Fruit fly (Drosophila melanogaster): ENCODE data around the gene CG12105.

Gene CG12105

dm6 chr3L:1618116-1618727, 2.6 kb upstream of the CG12105 start, which contains the start of the genes CG13926, ABCB7 and CG33230 (continued):
- no peak for TF ChIP-seq CG8089 (GFP tag; optimal IDR thresholded peaks at IDR 0.05)
- peak; percentile 57 for TF ChIP-seq CG30403 (GFP tag; optimal IDR thresholded peaks at IDR 0.05)
- no peak for TF ChIP-seq CG10321 (GFP tag; IDR thresholded peaks at IDR 0.05)
- peak; percentile 6 for TF ChIP-seq CG9817 (tag; optimal IDR thresholded peaks at IDR 0.05)
- TF ChIP-seq CG2202 (tag; optimal IDR thresholded peaks at IDR 0.05) = no peak
- no peak for TF ChIP-seq CG2889 (GFP tag; IDR thresholded peaks at IDR 0.05)
- TF ChIP-seq PHDP (tag; optimal IDR thresholded peaks at IDR 0.05) = no peak
- 0 out of 2 replicates have a peak, but pooled peaks have one; percentile 36 for TF ChIP-seq Xrp1 (GFP tag; IDR thresholded peaks at IDR 0.05)
- TF ChIP-seq jing (GFP tag; optimal IDR thresholded peaks at IDR 0.05) = no peak
- no peak for TF ChIP-seq CG4404 (GFP tag; IDR thresholded peaks at IDR 0.05)
- no peak for TF ChIP-seq CG18764 (GFP tag; optimal IDR thresholded peaks at IDR 0.05)
- no peak for TF ChIP-seq CG2875 (GFP tag; optimal IDR thresholded peaks at IDR 0.05)
- no peak for TF ChIP-seq Asciz (GFP tag; optimal IDR thresholded peaks at IDR 0.05)
- peak; percentile 35 for TF ChIP-seq CG13775 (GFP tag; optimal IDR thresholded peaks at IDR 0.05)
- TF ChIP-seq CG16815 (GFP tag; optimal IDR thresholded peaks at IDR 0.05) = no peak
- peak; percentile 71 for TF ChIP-seq knrl (GFP tag; IDR thresholded peaks at IDR 0.05; ENCODE audit: partially characterized antibody)
- no peak for TF ChIP-seq CG6765 (GFP tag; optimal IDR thresholded peaks at IDR 0.05)
- TF ChIP-seq CG13123 (GFP tag; optimal IDR thresholded peaks at IDR 0.05) = no peak
- TF ChIP-seq prd (optimal IDR thresholded peaks at IDR 0.05) = no peak
- TF ChIP-seq prd (GFP tag; IDR thresholded peaks at IDR 0.05) = peak; percentile 20; the same call in 2 of the 3 replicates
- TF ChIP-seq nau (GFP tag; optimal IDR thresholded peaks at IDR 0.05) = no peak
- TF ChIP-seq CG13894 (tag; optimal IDR thresholded peaks at IDR 0.05) = no peak
- TF ChIP-seq ara (GFP tag; IDR thresholded peaks at IDR 0.05) = no peak
- TF ChIP-seq CG2116 (GFP tag; optimal IDR thresholded peaks at IDR 0.05) = peak; percentile 42
- TF ChIP-seq CG12942 (GFP tag; optimal IDR thresholded peaks at IDR 0.05) = no peak
- TF ChIP-seq CG4424 (GFP tag; optimal IDR thresholded peaks at IDR 0.05) = peak; percentile 44
- no peak for TF ChIP-seq mirr (GFP tag; optimal IDR thresholded peaks at IDR 0.05)
- no peak for TF ChIP-seq ken (GFP tag; IDR thresholded peaks at IDR 0.05)
- no peak for TF ChIP-seq CG11723 (GFP tag; optimal IDR thresholded peaks at IDR 0.05)
- peak; percentile 53; the same call in 1 of the 2 replicates for TF ChIP-seq CG9932 (GFP tag; IDR thresholded peaks at IDR 0.05)
- no peak for TF ChIP-seq danr (GFP tag; IDR thresholded peaks at IDR 0.05)
- peak; percentile 14 for TF ChIP-seq Dp (GFP tag; optimal IDR thresholded peaks at IDR 0.05)
- no peak for TF ChIP-seq zfh1 (GFP tag; IDR thresholded peaks at IDR 0.05)
- no peak for TF ChIP-seq CG9215 (GFP tag; IDR thresholded peaks at IDR 0.05)
- TF ChIP-seq rib (GFP tag; IDR thresholded peaks at IDR 0.05) = no peak
- TF ChIP-seq NK7.1 (GFP tag; optimal IDR thresholded peaks at IDR 0.05) = no peak
- peak; percentile 36 for TF ChIP-seq bab2 (GFP tag; optimal IDR thresholded peaks at IDR 0.05)
- no peak for TF ChIP-seq sqz (GFP tag; optimal IDR thresholded peaks at IDR 0.05)
- peak; percentile 46 for TF ChIP-seq Nf-YC (tag; optimal IDR thresholded peaks at IDR 0.05)
- TF ChIP-seq nom (GFP tag; optimal IDR thresholded peaks at IDR 0.05) = no peak
- no peak for TF ChIP-seq bigmax (GFP tag; optimal IDR thresholded peaks at IDR 0.05)
- no peak for TF ChIP-seq Hand (GFP tag; optimal IDR thresholded peaks at IDR 0.05)
- TF ChIP-seq CG4617 (GFP tag; optimal IDR thresholded peaks at IDR 0.05; ENCODE audit: borderline replicate concordance) = peak; percentile 71
- no peak for TF ChIP-seq psq (GFP tag; optimal IDR thresholded peaks at IDR 0.05)
- TF ChIP-seq Hr51 (GFP tag; optimal IDR thresholded peaks at IDR 0.05) = no peak
- TF ChIP-seq zf30C (GFP tag; optimal IDR thresholded peaks at IDR 0.05) = no peak
- TF ChIP-seq CG12769 (tag; optimal IDR thresholded peaks at IDR 0.05) = no peak
- TF ChIP-seq CG34376 (GFP tag; optimal IDR thresholded peaks at IDR 0.05) = peak; percentile 37
- 0 out of 2 replicates have a peak, but pooled peaks have one; percentile 19 for TF ChIP-seq sisA (GFP tag; IDR thresholded peaks at IDR 0.05)
- TF ChIP-seq peb (GFP tag; IDR thresholded peaks at IDR 0.05) = no peak
